Worm (Caenorhabditis elegans): Measurements from ENCODE around the gene Y116F11B.8.

- TF ChIP-seq mbf-1 (tag; optimal IDR thresholded peaks at IDR 0.05) (no peak), alr-1 (tag; optimal IDR thresholded peaks at IDR 0.05) (no peak), mdl-1 (tag; optimal IDR thresholded peaks at IDR 0.05) (no peak), elt-3 (tag; optimal IDR thresholded peaks at IDR 0.05) (no peak), snpc-4 (tag; optimal IDR thresholded peaks at IDR 0.05) (no peak), ztf-4 (tag; optimal IDR thresholded peaks at IDR 0.05) (no peak), zag-1 (tag; optimal IDR thresholded peaks at IDR 0.05) (no peak), R02D3.7 (tag; optimal IDR thresholded peaks at IDR 0.05) (no peak), aly-2 (tag; optimal IDR thresholded peaks at IDR 0.05) (no peak)
These were observed 47.4 kb downstream of the Y116F11B.8 start for ce11 chrV:19904790-19905189.
